Fruit fly (Drosophila melanogaster) whole organism, embryonic: ENCODE results near the gene Papss.
A peak's percentile ranks its signal among the peaks of the same experiment; 100 is the strongest.

Experiments used
- CG10979 ChIP-seq: fragments of 200-800 bp; sonication (Bioruptor generic); optimal IDR thresholded peaks from 2 replicates; lab custom pipeline; 2018; ENCODE audit warnings: missing biosample characterization, mild to moderate bottlenecking, missing genetic modification characterization, moderate library complexity
- CG12155 ChIP-seq: fragments of 200-800 bp; sonication (Bioruptor generic); optimal IDR thresholded peaks from 3 replicates; lab custom pipeline; 2016; ENCODE audit warnings: missing biosample characterization, missing genetic modification characterization
- CG12236 ChIP-seq: fragments of 200-800 bp; sonication (Bioruptor generic); optimal IDR thresholded peaks from 2 replicates; lab custom pipeline; 2016; ENCODE audit warnings: missing biosample characterization, missing genetic modification characterization
- CG13287 ChIP-seq: fragments of 200-800 bp; sonication (Bioruptor generic); IDR thresholded peaks from 2 replicates; pipeline ENCODE4 v1.3.6; 2022; ENCODE audit warnings: missing biosample characterization, missing genetic modification characterization; ENCODE audit not compliant: partially characterized antibody
- CG14050 ChIP-seq: fragments of 200-800 bp; sonication (Bioruptor generic); IDR thresholded peaks from 3 replicates; pipeline ENCODE4 v1.3.6; 2022; ENCODE audit warnings: missing biosample characterization, missing genetic modification characterization
- CG14965 ChIP-seq: fragments of 200-800 bp; sonication (Bioruptor generic); optimal IDR thresholded peaks from 2 replicates; lab custom pipeline; 2016; ENCODE audit warnings: missing biosample characterization, missing genetic modification characterization, borderline replicate concordance
- CG15479 ChIP-seq: fragments of 200-800 bp; sonication (Bioruptor generic); optimal IDR thresholded peaks from 3 replicates; lab custom pipeline; 2019; ENCODE audit warnings: missing biosample characterization, mild to moderate bottlenecking, missing genetic modification characterization, moderate library complexity
- CG15601 ChIP-seq: fragments of 200-800 bp; sonication (Bioruptor generic); optimal IDR thresholded peaks from 3 replicates; lab custom pipeline; 2019; ENCODE audit warnings: missing biosample characterization, mild to moderate bottlenecking, missing genetic modification characterization, moderate library complexity
- CG2116 ChIP-seq: fragments of 200-800 bp; sonication (Bioruptor generic); optimal IDR thresholded peaks from 3 replicates; lab custom pipeline; 2018; ENCODE audit warnings: missing biosample characterization, mild to moderate bottlenecking, missing genetic modification characterization
- CG2199 ChIP-seq: fragments of 200-800 bp; sonication (Bioruptor generic); IDR thresholded peaks from 3 replicates; pipeline ENCODE4 v1.3.6; 2022; ENCODE audit warnings: missing biosample characterization, missing genetic modification characterization
- CG4360 ChIP-seq: fragments of 200-800 bp; sonication (Bioruptor generic); IDR thresholded peaks from 2 replicates; pipeline ENCODE4 v1.3.6; 2022; ENCODE audit warnings: missing biosample characterization, missing genetic modification characterization
- CG4617 ChIP-seq: fragments of 200-800 bp; sonication (Bioruptor generic); optimal IDR thresholded peaks from 3 replicates; lab custom pipeline; 2016; ENCODE audit warnings: missing biosample characterization, missing genetic modification characterization, borderline replicate concordance
- CG5245 ChIP-seq: fragments of 200-800 bp; sonication (Bioruptor generic); optimal IDR thresholded peaks from 3 replicates; lab custom pipeline; 2016; ENCODE audit warnings: missing biosample characterization, missing genetic modification characterization
- CG7556 ChIP-seq: fragments of 200-800 bp; sonication (Bioruptor generic); optimal IDR thresholded peaks from 2 replicates; lab custom pipeline; 2017; ENCODE audit warnings: missing biosample characterization, mild to moderate bottlenecking, missing genetic modification characterization
- CG8765 ChIP-seq: fragments of 200-800 bp; sonication (Bioruptor generic); IDR thresholded peaks from 2 replicates; pipeline ENCODE4 v1.3.6; 2022; ENCODE audit warnings: missing biosample characterization, missing genetic modification characterization
- CG9609 ChIP-seq: fragments of 200-800 bp; sonication (Bioruptor generic); optimal IDR thresholded peaks from 3 replicates; lab custom pipeline; 2016; ENCODE audit warnings: missing biosample characterization, missing genetic modification characterization
- Deaf1 ChIP-seq: fragments of 200-800 bp; optimal IDR thresholded peaks from 3 replicates; lab custom pipeline; 2019; ENCODE audit warnings: missing biosample characterization, mild to moderate bottlenecking, missing genetic modification characterization, moderate library complexity
- Dip2 ChIP-seq: fragments of 200-800 bp; sonication (Bioruptor generic); IDR thresholded peaks from 2 replicates; pipeline ENCODE4 v1.3.6; 2022; ENCODE audit warnings: missing biosample characterization, missing genetic modification characterization
- Dll ChIP-seq: fragments of 200-800 bp; sonication (Bioruptor generic); IDR thresholded peaks from 4 replicates; pipeline ENCODE4 v1.3.6; 2022; ENCODE audit warnings: missing biosample characterization, missing genetic modification characterization; ENCODE audit not compliant: partially characterized antibody
- Doc3 ChIP-seq: fragments of 200-800 bp; sonication (Bioruptor generic); IDR thresholded peaks from 3 replicates; pipeline ENCODE4 v1.3.6; 2022; ENCODE audit warnings: missing biosample characterization, missing genetic modification characterization; ENCODE audit not compliant: partially characterized antibody
- Dref ChIP-seq: fragments of 200-800 bp; sonication (Bioruptor generic); IDR thresholded peaks from 2 replicates; pipeline ENCODE4 v1.3.6; 2022; ENCODE audit warnings: missing biosample characterization, missing genetic modification characterization
- Drgx ChIP-seq: fragments of 200-800 bp; sonication (Bioruptor generic); IDR thresholded peaks from 2 replicates; pipeline ENCODE4 v1.3.6; 2022; ENCODE audit warnings: missing biosample characterization, missing genetic modification characterization
- Elba2 ChIP-seq: fragments of 200-800 bp; sonication (Bioruptor generic); optimal IDR thresholded peaks from 3 replicates; lab custom pipeline; 2016; ENCODE audit warnings: missing biosample characterization, missing genetic modification characterization
- GATAe ChIP-seq: fragments of 200-800 bp; sonication (Bioruptor generic); conservative IDR thresholded peaks from 2 replicates; pipeline ENCODE4 v1.3.6; 2022; ENCODE audit warnings: missing biosample characterization, missing genetic modification characterization
- MESR4 ChIP-seq: fragments of 200-800 bp; sonication (Bioruptor generic); optimal IDR thresholded peaks from 2 replicates; lab custom pipeline; 2018; ENCODE audit warnings: missing biosample characterization, mild to moderate bottlenecking, missing genetic modification characterization, moderate library complexity
- Mad ChIP-seq: fragments of 200-800 bp; sonication (Bioruptor generic); optimal IDR thresholded peaks from 2 replicates; lab custom pipeline; 2016; ENCODE audit warnings: missing biosample characterization, missing genetic modification characterization
- Pdp1 ChIP-seq, 2 experiments: fragments of 200-800 bp; sonication (Bioruptor generic); optimal IDR thresholded peaks; 3 replicates each; lab custom pipeline; 2016; ENCODE audit warnings: missing biosample characterization in 2 of 2, missing genetic modification characterization in 2 of 2, mild to moderate bottlenecking in 1 of 2, moderate library complexity in 1 of 2
- Sry-δ ChIP-seq: fragments of 200-800 bp; sonication (Bioruptor generic); optimal IDR thresholded peaks from 2 replicates; lab custom pipeline; 2016; ENCODE audit warnings: missing biosample characterization, missing genetic modification characterization
- YL-1 ChIP-seq: fragments of 200-800 bp; sonication (Bioruptor generic); optimal IDR thresholded peaks from 3 replicates; lab custom pipeline; 2017; ENCODE audit warnings: missing biosample characterization, mild to moderate bottlenecking, missing genetic modification characterization
- amos ChIP-seq: fragments of 200-800 bp; sonication (Bioruptor generic); IDR thresholded peaks from 2 replicates; pipeline ENCODE4 v1.3.6; 2022; ENCODE audit warnings: missing biosample characterization, missing genetic modification characterization; ENCODE audit not compliant: partially characterized antibody
- aop ChIP-seq: fragments of 200-800 bp; sonication (Bioruptor generic); IDR thresholded peaks from 2 replicates; pipeline ENCODE4 v1.3.6; 2022; ENCODE audit warnings: missing biosample characterization, missing genetic modification characterization
- ara ChIP-seq: fragments of 200-800 bp; sonication (Bioruptor generic); IDR thresholded peaks from 2 replicates; pipeline ENCODE4 v1.3.6; 2022; ENCODE audit warnings: missing biosample characterization, missing genetic modification characterization
- bbx ChIP-seq: fragments of 200-800 bp; sonication (Bioruptor generic); IDR thresholded peaks from 2 replicates; pipeline ENCODE4 v1.3.6; 2022; ENCODE audit warnings: missing biosample characterization, missing genetic modification characterization; ENCODE audit not compliant: partially characterized antibody
- cad ChIP-seq: fragments of >200 bp; optimal IDR thresholded peaks from 2 replicates; lab custom pipeline; 2017; ENCODE audit warnings: missing biosample characterization, missing genetic modification characterization
- crp ChIP-seq, 2 experiments: fragments of 200-800 bp; sonication (Bioruptor generic); optimal IDR thresholded peaks; 2 replicates in 1 of 2; 3 replicates in 1 of 2; lab custom pipeline; 2017; ENCODE audit warnings: missing biosample characterization in 2 of 2, missing genetic modification characterization in 2 of 2, mild to moderate bottlenecking in 1 of 2, moderate library complexity in 1 of 2
- eve ChIP-seq, 2 experiments: fragments of >200 bp; optimal IDR thresholded peaks; 2 replicates each; lab custom pipeline; 2017; ENCODE audit warnings: missing biosample characterization in 2 of 2, missing genetic modification characterization in 2 of 2
- fu2 ChIP-seq: fragments of 200-800 bp; sonication (Bioruptor generic); optimal IDR thresholded peaks from 2 replicates; lab custom pipeline; 2016; ENCODE audit warnings: missing biosample characterization, missing genetic modification characterization
- hb ChIP-seq: fragments of 200-800 bp; sonication (Bioruptor generic); IDR thresholded peaks from 3 replicates; pipeline ENCODE4 v1.3.6; 2022; ENCODE audit warnings: missing biosample characterization, missing genetic modification characterization; ENCODE audit not compliant: partially characterized antibody
- hkb ChIP-seq, 2 experiments: fragments of 200-800 bp in 1 of 2; fragments of >200 bp in 1 of 2; sonication (Bioruptor generic) in 1 of 2; IDR thresholded peaks in 1 of 2; optimal IDR thresholded peaks in 1 of 2; 2 replicates each; pipeline versions ENCODE4 v1.3.6 to Lab custom; 2017 to 2022; ENCODE audit warnings: missing biosample characterization in 1 of 2, missing genetic modification characterization in 1 of 2
- insv ChIP-seq, 2 experiments: fragments of 200-800 bp; sonication (Bioruptor generic); optimal IDR thresholded peaks; 3 replicates each; lab custom pipeline; 2016 to 2018; ENCODE audit warnings: missing biosample characterization in 2 of 2, missing genetic modification characterization in 2 of 2
- nerfin-2 ChIP-seq: fragments of 200-800 bp; sonication (Bioruptor generic); IDR thresholded peaks from 2 replicates; pipeline ENCODE4 v1.3.6; 2022; ENCODE audit warnings: missing biosample characterization, missing genetic modification characterization; ENCODE audit not compliant: partially characterized antibody
- nom ChIP-seq: fragments of 200-800 bp; sonication (Bioruptor generic); optimal IDR thresholded peaks from 2 replicates; lab custom pipeline; 2017; ENCODE audit warnings: missing biosample characterization, missing genetic modification characterization, mild to moderate bottlenecking, moderate library complexity, missing genetic modification reagents
- phol ChIP-seq: fragments of 200-800 bp; sonication (Bioruptor generic); optimal IDR thresholded peaks from 3 replicates; lab custom pipeline; 2018; ENCODE audit warnings: missing biosample characterization, mild to moderate bottlenecking, missing genetic modification characterization, moderate library complexity
- psq ChIP-seq: fragments of 200-800 bp; sonication (Bioruptor generic); optimal IDR thresholded peaks from 2 replicates; lab custom pipeline; 2017; ENCODE audit warnings: missing biosample characterization, missing genetic modification characterization
- shn ChIP-seq: fragments of 200-800 bp; sonication (Bioruptor generic); optimal IDR thresholded peaks from 3 replicates; lab custom pipeline; 2016; ENCODE audit warnings: missing biosample characterization, missing genetic modification characterization
- sna ChIP-seq: fragments of 200-800 bp; sonication (Bioruptor generic); IDR thresholded peaks from 2 replicates; pipeline ENCODE4 v1.3.6; 2022; ENCODE audit warnings: missing biosample characterization, missing genetic modification characterization; ENCODE audit not compliant: partially characterized antibody
- stwl ChIP-seq: fragments of 200-800 bp; sonication (Bioruptor generic); optimal IDR thresholded peaks from 3 replicates; lab custom pipeline; 2018; ENCODE audit warnings: missing biosample characterization, mild to moderate bottlenecking, missing genetic modification characterization, moderate library complexity
- tna ChIP-seq: fragments of 200-800 bp; sonication (Bioruptor generic); IDR thresholded peaks from 2 replicates; pipeline ENCODE4 v1.3.6; 2022; ENCODE audit warnings: missing biosample characterization, missing genetic modification characterization; ENCODE audit not compliant: partially characterized antibody
- vvl ChIP-seq: fragments of 200-800 bp; sonication (Bioruptor generic); IDR thresholded peaks from 2 replicates; pipeline ENCODE4 v1.3.6; 2022; ENCODE audit warnings: missing biosample characterization, missing genetic modification characterization

Gene Papss

DNA sequence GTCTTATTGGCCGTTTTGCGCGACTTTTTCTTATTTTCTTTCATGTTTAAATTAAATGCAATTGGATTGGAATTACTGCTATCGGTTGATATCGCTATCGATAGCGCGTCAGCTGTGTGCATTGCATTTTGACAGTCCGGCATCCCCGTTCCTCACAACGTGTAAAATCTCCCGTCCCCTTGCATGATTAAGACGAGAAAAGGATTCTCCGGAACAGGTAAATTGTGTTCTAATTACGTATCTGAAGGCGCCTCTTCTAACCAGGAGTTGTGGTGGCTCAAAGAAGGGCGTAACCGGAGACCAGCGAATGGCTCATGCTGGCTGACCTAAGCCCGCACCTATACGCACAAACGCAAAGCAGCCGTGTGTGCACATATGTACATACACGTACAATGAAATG, 38.0 kb upstream of the Papss start, which contains the start of the genes CG14104 and Kap-alpha1 (continued):
- TF ChIP-seq CG2199 (GFP tag; lab: Robert Waterston, UW) (0 out of 3 replicates have a peak, but pooled peaks have one; percentile 35), Dll (peak; percentile 73; the same call in 3 of the 4 replicates), amos (peak; percentile 61), CG10979 (tag; lab: Kevin White, UChicago) (peak; percentile 1), CG12236 (GFP tag; lab: Kevin White, UChicago) (no peak), crp (GFP tag; optimal IDR thresholded peaks at IDR 0.05; lab: Kevin White, UChicago) (peak in 1 of 2 experiments; percentile 86), Doc3 (GFP tag; lab: Robert Waterston, UW) (peak; percentile 64), CG8765 (GFP tag; lab: Robert Waterston, UW) (no peak), Drgx (GFP tag; lab: Robert Waterston, UW) (no peak), cad (GFP tag; lab: Kevin White, UChicago) (no peak), CG14050 (GFP tag; lab: Robert Waterston, UW) (no peak), MESR4 (GFP tag; lab: Kevin White, UChicago) (peak; percentile 96), Pdp1 (GFP tag; optimal IDR thresholded peaks at IDR 0.05; lab: Kevin White, UChicago) (peak in 1 of 2 experiments; percentile 24), CG13287 (GFP tag; lab: Robert Waterston, UW) (peak; percentile 79), Deaf1 (no peak), Elba2 (GFP tag; lab: Kevin White, UChicago) (peak; percentile 100), CG2116 (GFP tag; lab: Kevin White, UChicago) (peak; percentile 44), GATAe (GFP tag; lab: Robert Waterston, UW) (no peak), Dref (peak; percentile 71), hb (peak; percentile 49; the same call in 1 of the 3 replicates), CG15601 (no peak), eve (GFP tag; optimal IDR thresholded peaks at IDR 0.05; lab: Kevin White, UChicago) (no peak), Sry-δ (GFP tag; lab: Kevin White, UChicago) (peak; percentile 64), CG15479 (peak; percentile 61), insv (GFP tag; optimal IDR thresholded peaks at IDR 0.05; lab: Kevin White, UChicago) (peak in 1 of 2 experiments; percentile 84), phol (tag; lab: Kevin White, UChicago) (peak; percentile 22), CG4360 (GFP tag; lab: Robert Waterston, UW) (no peak), Dip2 (no peak), aop (GFP tag; lab: Robert Waterston, UW) (no peak), CG14965 (GFP tag; lab: Kevin White, UChicago) (no peak), sna (GFP tag; lab: Robert Waterston, UW) (peak; percentile 57), CG4617 (GFP tag; lab: Kevin White, UChicago) (peak; percentile 72), bbx (GFP tag; lab: Robert Waterston, UW) (peak; percentile 77), nerfin-2 (GFP tag; lab: Robert Waterston, UW) (peak; percentile 50; the same call in 1 of the 2 replicates), CG12155 (GFP tag; lab: Kevin White, UChicago) (peak; percentile 9), fu2 (no peak), CG7556 (no peak), YL-1 (peak; percentile 57), vvl (GFP tag; lab: Robert Waterston, UW) (0 out of 2 replicates have a peak, but pooled peaks have one; percentile 20), CG9609 (GFP tag; lab: Kevin White, UChicago) (no peak), stwl (tag; lab: Kevin White, UChicago) (peak; percentile 56), Mad (GFP tag; lab: Kevin White, UChicago) (no peak), nom (GFP tag; lab: Kevin White, UChicago) (peak; percentile 24), tna (GFP tag; lab: Robert Waterston, UW) (peak; percentile 43; the same call in 1 of the 2 replicates), shn (no peak), psq (no peak), hkb (optimal IDR thresholded peaks at IDR 0.05; lab: Kevin White, UChicago) (no peak), hkb (GFP tag; IDR thresholded peaks at IDR 0.05; lab: Robert Waterston, UW) (0 out of 2 replicates have a peak, but pooled peaks have one; percentile 20), ara (GFP tag; lab: Robert Waterston, UW) (no peak), CG5245 (GFP tag; lab: Kevin White, UChicago) (no peak)
